Worm (Caenorhabditis elegans) whole organism, early embryonic: ENCODE measurements around the gene srbc-20.

Experiments
- B0310.2 ChIP-seq: sonication (generic microtip); optimal IDR thresholded peaks from 2 replicates; lab custom pipeline; 2016; ENCODE audit warnings: mild to moderate bottlenecking, missing genetic modification characterization, missing compliant biosample characterization
- F13C5.2 ChIP-seq: sonication (generic microtip); optimal IDR thresholded peaks from 2 replicates; lab custom pipeline; 2017; ENCODE audit warnings: mild to moderate bottlenecking, missing genetic modification characterization, inconsistent platforms, missing compliant biosample characterization
- aly-1 ChIP-seq: sonication (generic microtip); optimal IDR thresholded peaks from 2 replicates; lab custom pipeline; 2016; ENCODE audit warnings: missing genetic modification characterization, missing compliant biosample characterization
- ama-1 ChIP-seq: fragments of 150-350 bp; optimal IDR thresholded peaks from 2 replicates; lab custom pipeline; 2014
- ceh-13 ChIP-seq: fragments of 200-800 bp; sonication (Bioruptor generic); optimal IDR thresholded peaks from 2 replicates; lab custom pipeline; 2018; ENCODE audit warnings: mild to moderate bottlenecking, missing genetic modification characterization, missing compliant biosample characterization
- ceh-36 ChIP-seq: sonication (generic microtip); optimal IDR thresholded peaks from 2 replicates; lab custom pipeline; 2016; ENCODE audit warnings: missing genetic modification characterization, inconsistent platforms, missing compliant biosample characterization
- ets-7 ChIP-seq: sonication (generic microtip); optimal IDR thresholded peaks from 2 replicates; lab custom pipeline; 2016; ENCODE audit warnings: missing genotype, missing genetic modification characterization, missing compliant biosample characterization
- flt-1 ChIP-seq: fragments of 200-800 bp; sonication (Bioruptor generic); IDR thresholded peaks from 2 replicates; pipeline ENCODE4 v1.3.6; 2022; ENCODE audit warnings: missing genetic modification characterization, missing compliant biosample characterization
- hmbx-1 ChIP-seq: sonication (generic microtip); optimal IDR thresholded peaks from 2 replicates; lab custom pipeline; 2016; ENCODE audit warnings: mild to moderate bottlenecking, missing genetic modification characterization, missing compliant biosample characterization
- hmg-4 ChIP-seq: fragments of 200-800 bp; sonication (Bioruptor generic); optimal IDR thresholded peaks from 2 replicates; lab custom pipeline; 2018; ENCODE audit warnings: mild to moderate bottlenecking, missing genetic modification characterization, missing compliant biosample characterization
- hnd-1 ChIP-seq: sonication (generic microtip); optimal IDR thresholded peaks from 2 replicates; lab custom pipeline; 2016; ENCODE audit warnings: missing genetic modification characterization, missing compliant biosample characterization
- pes-1 ChIP-seq: fragments of 200-800 bp; sonication (Bioruptor generic); IDR thresholded peaks from 2 replicates; pipeline ENCODE4 v1.3.6; 2022; ENCODE audit warnings: missing genetic modification reagents, missing genetic modification characterization, missing compliant biosample characterization
- scrt-1 ChIP-seq: fragments of 200-800 bp; sonication (Bioruptor generic); IDR thresholded peaks from 2 replicates; pipeline ENCODE4 v1.3.6; 2022; ENCODE audit warnings: missing genetic modification characterization, missing compliant biosample characterization
- sea-1 ChIP-seq: fragments of 200-800 bp; sonication (Bioruptor generic); conservative IDR thresholded peaks from 2 replicates; pipeline ENCODE4 v1.3.6; 2022; ENCODE audit warnings: missing genetic modification characterization, missing compliant biosample characterization
- tbx-11 ChIP-seq: fragments of 200-800 bp; sonication (Bioruptor generic); IDR thresholded peaks from 2 replicates; pipeline ENCODE4 v1.3.6; 2022; ENCODE audit warnings: missing genetic modification characterization, missing compliant biosample characterization
- tbx-37 ChIP-seq: fragments of 200-800 bp; sonication (Bioruptor generic); conservative IDR thresholded peaks from 2 replicates; pipeline ENCODE4 v1.3.6; 2022; ENCODE audit warnings: missing genetic modification reagents, missing genetic modification characterization, missing compliant biosample characterization
- tra-4 ChIP-seq: sonication (generic microtip); optimal IDR thresholded peaks from 2 replicates; lab custom pipeline; 2017; ENCODE audit warnings: missing genetic modification characterization, missing compliant biosample characterization

srbc-20 gene

DNA sequence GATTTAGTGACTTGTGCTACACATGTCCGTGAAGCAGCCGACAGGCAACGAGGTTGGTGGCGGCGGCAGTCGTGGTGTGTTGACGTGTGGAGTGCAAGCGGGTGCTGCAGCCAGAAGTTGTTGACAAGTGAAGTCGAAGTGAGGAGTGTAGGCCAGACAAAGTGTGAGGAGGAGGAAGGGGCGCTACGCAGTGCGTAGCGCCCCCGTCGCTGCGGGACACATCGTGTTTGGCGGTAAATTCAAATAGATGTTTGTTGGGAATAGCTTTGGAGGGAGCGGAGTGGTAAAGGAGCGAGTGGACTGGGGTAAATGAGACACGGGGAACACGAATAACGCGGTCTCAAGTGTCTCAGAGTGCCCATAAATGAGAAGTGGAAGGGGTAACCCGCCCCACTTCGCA is 38.6 kb downstream of the srbc-20 start:
- no peak for TF ChIP-seq tbx-37
- TF ChIP-seq sea-1 (GFP tag; lab: Robert Waterston, UW): no peak
- TF ChIP-seq aly-1 (tag; lab: Kevin White, UChicago): no peak
- TF ChIP-seq scrt-1: no peak
- TF ChIP-seq ceh-36 (tag; lab: Kevin White, UChicago): no peak
- TF ChIP-seq flt-1 (GFP tag; lab: Robert Waterston, UW): no peak
- no peak for TF ChIP-seq hnd-1 (tag; lab: Kevin White, UChicago)
- TF ChIP-seq hmg-4: no peak
- TF ChIP-seq pes-1 (GFP tag; lab: Robert Waterston, UW): no peak
- no peak for TF ChIP-seq tra-4 (tag; lab: Kevin White, UChicago)
- TF ChIP-seq tbx-11 (GFP tag; lab: Robert Waterston, UW): no peak
- TF ChIP-seq hmbx-1 (tag; lab: Kevin White, UChicago): no peak
- no peak for TF ChIP-seq ceh-13 (GFP tag; lab: Kevin White, UChicago)
- no peak for TF ChIP-seq ama-1
- no peak for TF ChIP-seq ets-7 (tag; lab: Kevin White, UChicago)

DNA sequence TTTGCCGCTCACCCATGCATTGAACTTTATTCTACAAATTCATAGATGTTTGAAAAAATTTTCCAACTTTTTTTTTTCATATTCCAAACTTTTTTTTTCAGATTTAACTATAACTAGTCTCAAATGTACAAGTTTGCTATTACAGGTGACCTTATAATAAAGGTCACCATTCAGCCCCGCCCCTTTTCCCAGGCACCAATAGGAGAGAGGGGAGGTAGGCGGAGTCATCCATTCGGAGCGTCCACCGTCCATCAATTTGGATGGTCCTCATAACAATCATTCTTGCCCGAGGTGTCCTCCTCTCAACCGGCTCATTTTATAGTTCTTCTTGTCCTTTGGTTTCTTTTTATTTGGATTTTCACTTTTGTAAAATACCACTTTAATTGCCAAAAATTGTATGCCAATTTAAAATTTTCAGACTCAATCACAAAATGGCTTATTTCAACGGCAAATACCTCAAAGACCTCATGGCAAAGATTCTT is 41.0 kb downstream of the srbc-20 start, which contains the start of gene Y5H2B.3:
Gene Y5H2B.3, plus strand, starts transcription at position 432 of the 482 bp plus-strand sequence.
- TF ChIP-seq ama-1: no peak
- no peak for TF ChIP-seq B0310.2
- no peak for TF ChIP-seq F13C5.2 (tag; lab: Kevin White, UChicago)
- no peak for TF ChIP-seq hmg-4
- no peak for TF ChIP-seq ceh-13 (GFP tag; lab: Kevin White, UChicago)
- no peak for TF ChIP-seq tra-4 (tag; lab: Kevin White, UChicago)
- no peak for TF ChIP-seq tbx-11 (GFP tag; lab: Robert Waterston, UW)
- TF ChIP-seq pes-1 (GFP tag; lab: Robert Waterston, UW): no peak
- no peak for TF ChIP-seq sea-1 (GFP tag; lab: Robert Waterston, UW)
- no peak for TF ChIP-seq tbx-37
- TF ChIP-seq ceh-36 (tag; lab: Kevin White, UChicago): no peak
- no peak for TF ChIP-seq flt-1 (GFP tag; lab: Robert Waterston, UW)
- no peak for TF ChIP-seq hnd-1 (tag; lab: Kevin White, UChicago)
- no peak for TF ChIP-seq ets-7 (tag; lab: Kevin White, UChicago)
- no peak for TF ChIP-seq scrt-1
- no peak for TF ChIP-seq aly-1 (tag; lab: Kevin White, UChicago)
- TF ChIP-seq hmbx-1 (tag; lab: Kevin White, UChicago): no peak

DNA sequence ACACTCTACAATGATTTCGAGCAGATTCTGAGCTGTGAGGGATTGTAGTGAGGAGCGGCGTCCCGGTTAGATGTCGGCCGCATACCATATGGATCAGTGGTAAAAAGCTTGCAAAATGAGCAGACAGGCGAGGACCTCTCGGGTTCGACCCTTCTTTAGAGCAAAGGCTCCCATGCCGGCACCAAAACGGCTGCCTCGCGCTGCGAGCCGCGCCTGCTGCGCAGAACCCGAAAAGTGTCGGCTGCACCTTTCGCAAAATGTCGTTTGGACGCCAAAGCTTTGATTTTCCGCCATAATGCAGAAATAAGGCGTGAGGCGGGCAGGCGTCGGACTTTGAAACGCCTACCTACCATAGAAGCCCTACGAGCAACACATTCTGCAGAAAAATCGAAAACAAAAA is 43.5 kb downstream of the srbc-20 start:
- TF ChIP-seq hmg-4 (no peak), F13C5.2 (tag; lab: Kevin White, UChicago) (no peak), flt-1 (GFP tag; lab: Robert Waterston, UW) (no peak), tra-4 (tag; lab: Kevin White, UChicago) (no peak), hnd-1 (tag; lab: Kevin White, UChicago) (no peak), ceh-13 (GFP tag; lab: Kevin White, UChicago) (no peak), hmbx-1 (tag; lab: Kevin White, UChicago) (no peak), tbx-37 (no peak), ama-1 (no peak), ets-7 (tag; lab: Kevin White, UChicago) (no peak), B0310.2 (no peak), aly-1 (tag; lab: Kevin White, UChicago) (no peak), pes-1 (GFP tag; lab: Robert Waterston, UW) (no peak), sea-1 (GFP tag; lab: Robert Waterston, UW) (no peak), scrt-1 (no peak), ceh-36 (tag; lab: Kevin White, UChicago) (no peak), tbx-11 (GFP tag; lab: Robert Waterston, UW) (no peak)

DNA sequence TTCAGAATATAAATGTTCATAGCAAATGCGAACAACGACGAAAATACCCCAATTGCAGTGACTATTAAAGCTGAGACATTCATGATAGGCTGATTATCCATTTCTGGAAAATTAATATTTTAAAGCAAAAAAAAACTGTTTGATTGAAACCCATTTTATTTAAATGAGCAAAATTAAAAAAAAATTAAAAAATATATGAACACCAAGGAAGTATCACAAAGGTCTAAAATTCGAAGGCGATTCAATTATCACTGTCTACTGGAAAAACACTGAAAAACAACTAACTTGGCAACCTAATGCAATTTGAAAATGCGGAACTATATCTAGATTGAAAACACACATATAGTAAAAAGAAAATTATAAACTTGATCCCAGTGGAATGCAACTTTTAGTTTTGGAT is 44.2 kb downstream of the srbc-20 start, which contains the start of gene srbc-42:
Gene srbc-42, minus strand, starts transcription at position 101 of the 400 bp plus-strand sequence.
- TF ChIP-seq F13C5.2 (tag; lab: Kevin White, UChicago) (no peak), ceh-36 (tag; lab: Kevin White, UChicago) (no peak), hmbx-1 (tag; lab: Kevin White, UChicago) (no peak)

DNA sequence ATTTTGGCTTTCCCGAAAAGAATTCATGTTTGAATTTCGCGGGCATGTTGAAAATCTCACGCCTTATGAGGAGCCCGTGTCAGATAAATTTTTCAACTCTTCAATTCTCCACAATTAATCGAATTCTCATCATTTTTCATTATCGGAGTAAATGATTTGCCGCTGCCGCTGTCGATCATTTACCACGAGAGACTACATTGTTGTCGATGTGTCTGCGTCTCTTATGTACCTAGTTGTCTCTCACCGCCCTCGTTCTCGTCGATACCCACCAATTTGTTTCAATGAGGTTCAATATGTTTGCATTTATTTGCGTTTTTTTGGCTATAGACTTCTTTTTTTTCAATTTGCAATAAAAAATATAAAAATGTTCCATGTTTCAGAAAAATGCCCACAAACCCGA is 45.2 kb downstream of the srbc-20 start, which contains the start of gene nhr-13:
Gene nhr-13, plus strand, starts transcription at position 369 of the 400 bp plus-strand sequence.
- no peak for TF ChIP-seq B0310.2
- TF ChIP-seq hnd-1 (tag; lab: Kevin White, UChicago): no peak
- TF ChIP-seq hmbx-1 (tag; lab: Kevin White, UChicago): no peak
- TF ChIP-seq tbx-11 (GFP tag; lab: Robert Waterston, UW): no peak
- TF ChIP-seq ets-7 (tag; lab: Kevin White, UChicago): no peak
- no peak for TF ChIP-seq hmg-4
- no peak for TF ChIP-seq scrt-1
- TF ChIP-seq tbx-37: no peak
- TF ChIP-seq pes-1 (GFP tag; lab: Robert Waterston, UW): no peak
- TF ChIP-seq F13C5.2 (tag; lab: Kevin White, UChicago): no peak
- TF ChIP-seq sea-1 (GFP tag; lab: Robert Waterston, UW): no peak
- TF ChIP-seq ama-1: no peak
- no peak for TF ChIP-seq tra-4 (tag; lab: Kevin White, UChicago)
- no peak for TF ChIP-seq ceh-13 (GFP tag; lab: Kevin White, UChicago)
- TF ChIP-seq flt-1 (GFP tag; lab: Robert Waterston, UW): no peak
- no peak for TF ChIP-seq aly-1 (tag; lab: Kevin White, UChicago)
- TF ChIP-seq ceh-36 (tag; lab: Kevin White, UChicago): no peak
